Worm (Caenorhabditis elegans): ENCODE measurements around the gene ZK1127.5.

DNA sequence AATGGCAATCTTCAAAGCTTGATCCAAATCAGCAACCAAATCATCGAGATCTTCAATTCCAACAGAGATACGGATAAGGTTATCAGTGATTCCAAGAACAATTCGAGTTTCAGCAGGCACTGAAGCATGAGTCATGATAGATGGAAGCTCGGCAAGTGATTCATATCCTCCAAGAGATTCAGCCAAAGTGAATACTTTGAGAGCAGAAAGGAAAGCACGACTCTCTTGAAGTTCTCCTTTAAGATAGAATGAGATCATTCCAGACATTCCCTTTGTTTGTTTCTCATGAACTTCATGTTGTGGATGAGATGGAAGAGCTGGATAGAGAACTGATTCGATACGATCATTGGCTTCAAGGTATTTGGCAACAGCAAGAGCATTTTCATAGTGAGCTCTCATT lies 5.9 kb downstream of the ZK1127.5 start:
- TF ChIP-seq ztf-26 (tag; optimal IDR thresholded peaks at IDR 0.05), result no peak
- TF ChIP-seq somi-1 (GFP tag; optimal IDR thresholded peaks at IDR 0.05), result no peak
- TF ChIP-seq madf-8 (GFP tag; conservative IDR thresholded peaks at IDR 0.05), result no peak
- TF ChIP-seq nhr-179 (tag; optimal IDR thresholded peaks at IDR 0.05), result no peak
- TF ChIP-seq madf-10 (tag; optimal IDR thresholded peaks at IDR 0.05), result no peak
- no peak for TF ChIP-seq madf-6 (GFP tag; IDR thresholded peaks at IDR 0.05)
- TF ChIP-seq dpl-1 (GFP tag; optimal IDR thresholded peaks at IDR 0.05), result no peak
- TF ChIP-seq nhr-27 (tag; optimal IDR thresholded peaks at IDR 0.05), result no peak
- 0 out of 2 replicates have a peak, but pooled peaks have one; percentile 12 for TF ChIP-seq mcd-1 (GFP tag; IDR thresholded peaks at IDR 0.05)
